Fruit fly (Drosophila melanogaster) whole organism, embryonic: Measurements from ENCODE around the gene SerRS-m.

Experiments used
- Aef1 ChIP-seq: fragments of 200-800 bp; sonication (Bioruptor generic); IDR thresholded peaks from 3 replicates; pipeline ENCODE4 v1.3.6; 2022; ENCODE audit warnings: missing biosample characterization, missing genetic modification characterization
- CG10565 ChIP-seq: fragments of 200-800 bp; sonication (Bioruptor generic); optimal IDR thresholded peaks from 3 replicates; lab custom pipeline; 2016; ENCODE audit warnings: missing biosample characterization, mild to moderate bottlenecking, missing genetic modification characterization
- CG10979 ChIP-seq: fragments of 200-800 bp; sonication (Bioruptor generic); optimal IDR thresholded peaks from 2 replicates; lab custom pipeline; 2018; ENCODE audit warnings: missing biosample characterization, mild to moderate bottlenecking, missing genetic modification characterization, moderate library complexity
- CG11247 ChIP-seq: fragments of 200-800 bp; sonication (Bioruptor generic); IDR thresholded peaks from 2 replicates; pipeline ENCODE4 v1.3.6; 2022; ENCODE audit warnings: missing biosample characterization, missing genetic modification characterization
- CG11504 ChIP-seq: fragments of 200-800 bp; sonication (Bioruptor generic); optimal IDR thresholded peaks from 3 replicates; lab custom pipeline; 2019; ENCODE audit warnings: missing biosample characterization, mild to moderate bottlenecking, missing genetic modification characterization, moderate library complexity
- CG14667 ChIP-seq: fragments of 200-800 bp; sonication (Bioruptor generic); IDR thresholded peaks from 2 replicates; pipeline ENCODE4 v1.3.6; 2022; ENCODE audit warnings: missing biosample characterization, missing genetic modification characterization
- CG14710 ChIP-seq: fragments of 200-800 bp; sonication (Bioruptor generic); optimal IDR thresholded peaks from 3 replicates; lab custom pipeline; 2019; ENCODE audit warnings: missing biosample characterization, mild to moderate bottlenecking, missing genetic modification characterization, moderate library complexity
- CG1832 ChIP-seq: fragments of 200-800 bp; sonication (Bioruptor generic); optimal IDR thresholded peaks from 2 replicates; lab custom pipeline; 2017; ENCODE audit warnings: missing biosample characterization, mild to moderate bottlenecking, missing genetic modification characterization, inconsistent platforms
- CG2116 ChIP-seq: fragments of 200-800 bp; sonication (Bioruptor generic); optimal IDR thresholded peaks from 3 replicates; lab custom pipeline; 2018; ENCODE audit warnings: missing biosample characterization, mild to moderate bottlenecking, missing genetic modification characterization
- CG32772 ChIP-seq: fragments of 200-800 bp; sonication (Bioruptor generic); IDR thresholded peaks from 2 replicates; pipeline ENCODE4 v1.3.6; 2022; ENCODE audit warnings: missing biosample characterization, missing genetic modification characterization
- CG34376 ChIP-seq: fragments of 200-800 bp; sonication (Bioruptor generic); optimal IDR thresholded peaks from 2 replicates; lab custom pipeline; 2018; ENCODE audit warnings: missing biosample characterization, mild to moderate bottlenecking, missing genetic modification characterization
- CG3726 ChIP-seq: fragments of 200-800 bp; sonication (Bioruptor generic); IDR thresholded peaks from 3 replicates; pipeline ENCODE4, ENCODE4 v1.3.6; 2022; ENCODE audit warnings: missing biosample characterization, missing genetic modification characterization
- CG4360 ChIP-seq: fragments of 200-800 bp; sonication (Bioruptor generic); IDR thresholded peaks from 2 replicates; pipeline ENCODE4 v1.3.6; 2022; ENCODE audit warnings: missing biosample characterization, missing genetic modification characterization
- CG4424 ChIP-seq: fragments of 200-800 bp; sonication (Bioruptor generic); optimal IDR thresholded peaks from 3 replicates; lab custom pipeline; 2016; ENCODE audit warnings: missing biosample characterization, missing genetic modification characterization
- CG4730 ChIP-seq: fragments of 200-800 bp; sonication (Bioruptor generic); IDR thresholded peaks from 2 replicates; pipeline ENCODE4 v1.3.6; 2022; ENCODE audit warnings: missing biosample characterization, missing genetic modification characterization
- CG5180 ChIP-seq: fragments of 200-800 bp; sonication (Bioruptor generic); optimal IDR thresholded peaks from 3 replicates; lab custom pipeline; 2017; ENCODE audit warnings: missing biosample characterization, missing genetic modification characterization, mild to moderate bottlenecking, moderate library complexity, missing genetic modification reagents
- CG8281 ChIP-seq: fragments of 200-800 bp; sonication (Bioruptor generic); optimal IDR thresholded peaks from 2 replicates; lab custom pipeline; 2018; ENCODE audit warnings: missing biosample characterization, mild to moderate bottlenecking, missing genetic modification characterization, moderate library complexity
- CG9215 ChIP-seq: fragments of 200-800 bp; sonication (Bioruptor generic); IDR thresholded peaks from 2 replicates; pipeline ENCODE4 v1.3.6; 2022; ENCODE audit warnings: missing biosample characterization, missing genetic modification characterization
- ERR ChIP-seq: fragments of 200-800 bp; sonication (Bioruptor generic); optimal IDR thresholded peaks from 2 replicates; lab custom pipeline; 2016; ENCODE audit warnings: missing biosample characterization, missing genetic modification characterization
- Fer2 ChIP-seq: fragments of 200-800 bp; sonication (Bioruptor generic); optimal IDR thresholded peaks from 2 replicates; lab custom pipeline; 2018; ENCODE audit warnings: missing biosample characterization, mild to moderate bottlenecking, missing genetic modification characterization, moderate library complexity
- Hey ChIP-seq: fragments of 200-800 bp; sonication (Bioruptor generic); optimal IDR thresholded peaks from 3 replicates; lab custom pipeline; 2018; ENCODE audit warnings: missing biosample characterization, mild to moderate bottlenecking, missing genetic modification characterization
- Med ChIP-seq: fragments of 200-800 bp; sonication (Bioruptor generic); peaks from one replicate; lab custom pipeline; 2016; ENCODE audit warnings: missing biosample characterization, missing genetic modification characterization, mild to moderate bottlenecking, inconsistent platforms, moderate library complexity
- Neu2 ChIP-seq: fragments of 200-800 bp; sonication (Bioruptor generic); optimal IDR thresholded peaks from 3 replicates; lab custom pipeline; 2016; ENCODE audit warnings: missing biosample characterization, missing genetic modification characterization, borderline replicate concordance
- NfI ChIP-seq: fragments of 200-800 bp; sonication (Bioruptor generic); optimal IDR thresholded peaks from 3 replicates; lab custom pipeline; 2018; ENCODE audit warnings: missing biosample characterization, mild to moderate bottlenecking, missing genetic modification characterization, moderate library complexity
- Ravus ChIP-seq: fragments of 200-800 bp; sonication (Bioruptor generic); IDR thresholded peaks from 2 replicates; pipeline ENCODE4 v1.3.6; 2022; ENCODE audit warnings: missing biosample characterization, missing genetic modification characterization
- Rfx ChIP-seq: fragments of 200-800 bp; sonication (Bioruptor generic); IDR thresholded peaks from 2 replicates; pipeline ENCODE4 v1.3.6; 2022; ENCODE audit warnings: missing biosample characterization, missing genetic modification characterization
- Sox100B ChIP-seq: fragments of 200-800 bp; sonication (Bioruptor generic); optimal IDR thresholded peaks from 3 replicates; lab custom pipeline; 2018; ENCODE audit warnings: missing biosample characterization, mild to moderate bottlenecking, missing genetic modification characterization
- Sry-δ ChIP-seq: fragments of 200-800 bp; sonication (Bioruptor generic); optimal IDR thresholded peaks from 2 replicates; lab custom pipeline; 2016; ENCODE audit warnings: missing biosample characterization, missing genetic modification characterization
- bowl ChIP-seq: fragments of 200-800 bp; sonication (Bioruptor generic); IDR thresholded peaks from 2 replicates; pipeline ENCODE4 v1.3.6; 2022; ENCODE audit warnings: missing biosample characterization, missing genetic modification characterization
- cad ChIP-seq: fragments of >200 bp; optimal IDR thresholded peaks from 2 replicates; lab custom pipeline; 2017; ENCODE audit warnings: missing biosample characterization, missing genetic modification characterization
- crol ChIP-seq: fragments of 200-800 bp; sonication (Bioruptor generic); IDR thresholded peaks from 2 replicates; pipeline ENCODE4 v1.3.6; 2022; ENCODE audit warnings: missing biosample characterization, missing genetic modification characterization
- dimm ChIP-seq: fragments of 200-800 bp; sonication (Bioruptor generic); IDR thresholded peaks from 2 replicates; pipeline ENCODE4 v1.3.6; 2022; ENCODE audit warnings: missing biosample characterization, missing genetic modification characterization
- eyg ChIP-seq: fragments of 200-800 bp; sonication (Bioruptor generic); optimal IDR thresholded peaks from 3 replicates; lab custom pipeline; 2016; ENCODE audit warnings: missing biosample characterization, missing genetic modification characterization
- gce ChIP-seq: fragments of 200-800 bp; sonication (Bioruptor generic); IDR thresholded peaks from 3 replicates; pipeline ENCODE4 v1.3.6; 2022; ENCODE audit warnings: missing biosample characterization, missing genetic modification characterization
- grn ChIP-seq: fragments of 200-800 bp; sonication (Bioruptor generic); optimal IDR thresholded peaks from 3 replicates; lab custom pipeline; 2017; ENCODE audit warnings: missing biosample characterization, missing genetic modification characterization
- gt ChIP-seq: fragments of 200-800 bp; sonication (Bioruptor generic); IDR thresholded peaks from 2 replicates; pipeline ENCODE4 v1.3.6; 2022; ENCODE audit warnings: missing biosample characterization, missing genetic modification characterization
- kah ChIP-seq: fragments of 200-800 bp; sonication (Bioruptor generic); optimal IDR thresholded peaks from 2 replicates; lab custom pipeline; 2018; ENCODE audit warnings: missing biosample characterization, mild to moderate bottlenecking, missing genetic modification characterization
- luna ChIP-seq: fragments of 200-800 bp; sonication (Bioruptor generic); optimal IDR thresholded peaks from 2 replicates; lab custom pipeline; 2016; ENCODE audit warnings: missing biosample characterization, missing genetic modification characterization
- pan ChIP-seq, 4 experiments: fragments of >200 bp in 3 of 4; fragments of 200-800 bp in 1 of 4; sonication (Bioruptor generic) in 1 of 4; optimal IDR thresholded peaks in 3 of 4; IDR thresholded peaks in 1 of 4; 2 replicates each; pipeline versions ENCODE4 v1.3.6 to Lab custom; 2017 to 2022; ENCODE audit warnings: missing biosample characterization in 2 of 4, missing genetic modification characterization in 2 of 4, mixed read lengths in 1 of 4
- pnt ChIP-seq: fragments of 200-800 bp; sonication (Bioruptor generic); optimal IDR thresholded peaks from 3 replicates; lab custom pipeline; 2016; ENCODE audit warnings: missing biosample characterization, missing genetic modification characterization
- run ChIP-seq: fragments of 200-800 bp; sonication (Bioruptor generic); optimal IDR thresholded peaks from 3 replicates; lab custom pipeline; 2018; ENCODE audit warnings: missing biosample characterization, mild to moderate bottlenecking, missing genetic modification characterization
- sd ChIP-seq: fragments of 200-800 bp; sonication (Bioruptor generic); optimal IDR thresholded peaks from 3 replicates; lab custom pipeline; 2018; ENCODE audit warnings: missing biosample characterization, mild to moderate bottlenecking, missing genetic modification characterization, moderate library complexity
- seq ChIP-seq: fragments of 200-800 bp; sonication (Bioruptor generic); IDR thresholded peaks from 2 replicates; pipeline ENCODE4 v1.3.6; 2022; ENCODE audit warnings: missing biosample characterization, missing genetic modification characterization
- sim ChIP-seq: fragments of 200-800 bp; sonication (Bioruptor generic); IDR thresholded peaks from 2 replicates; pipeline ENCODE4 v1.3.6; 2022; ENCODE audit warnings: missing biosample characterization, missing genetic modification characterization
- slbo ChIP-seq: fragments of 200-800 bp; sonication (Bioruptor generic); IDR thresholded peaks from 2 replicates; pipeline ENCODE4 v1.3.6; 2022; ENCODE audit warnings: missing biosample characterization, missing genetic modification characterization
- sqz ChIP-seq: fragments of 200-800 bp; sonication (Bioruptor generic); optimal IDR thresholded peaks from 3 replicates; lab custom pipeline; 2018; ENCODE audit warnings: missing biosample characterization, mild to moderate bottlenecking, missing genetic modification characterization
- sr ChIP-seq: fragments of 200-800 bp; sonication (Bioruptor generic); IDR thresholded peaks from 3 replicates; pipeline ENCODE4 v1.3.6; 2022; ENCODE audit warnings: missing biosample characterization, missing genetic modification characterization
- ttk ChIP-seq: fragments of 200-800 bp; sonication (Bioruptor generic); IDR thresholded peaks from 2 replicates; pipeline ENCODE4 v2.1.2; 2022; ENCODE audit warnings: missing biosample characterization, missing genetic modification characterization
- tx ChIP-seq: fragments of 200-800 bp; sonication (Bioruptor generic); optimal IDR thresholded peaks from 2 replicates; lab custom pipeline; 2016; ENCODE audit warnings: missing biosample characterization, missing genetic modification characterization
- unc-4 ChIP-seq: fragments of 200-800 bp; sonication (Bioruptor generic); IDR thresholded peaks from 2 replicates; pipeline ENCODE4 v1.3.6; 2022; ENCODE audit warnings: missing biosample characterization, missing genetic modification characterization; ENCODE audit not compliant: partially characterized antibody

The SerRS-m gene

DNA sequence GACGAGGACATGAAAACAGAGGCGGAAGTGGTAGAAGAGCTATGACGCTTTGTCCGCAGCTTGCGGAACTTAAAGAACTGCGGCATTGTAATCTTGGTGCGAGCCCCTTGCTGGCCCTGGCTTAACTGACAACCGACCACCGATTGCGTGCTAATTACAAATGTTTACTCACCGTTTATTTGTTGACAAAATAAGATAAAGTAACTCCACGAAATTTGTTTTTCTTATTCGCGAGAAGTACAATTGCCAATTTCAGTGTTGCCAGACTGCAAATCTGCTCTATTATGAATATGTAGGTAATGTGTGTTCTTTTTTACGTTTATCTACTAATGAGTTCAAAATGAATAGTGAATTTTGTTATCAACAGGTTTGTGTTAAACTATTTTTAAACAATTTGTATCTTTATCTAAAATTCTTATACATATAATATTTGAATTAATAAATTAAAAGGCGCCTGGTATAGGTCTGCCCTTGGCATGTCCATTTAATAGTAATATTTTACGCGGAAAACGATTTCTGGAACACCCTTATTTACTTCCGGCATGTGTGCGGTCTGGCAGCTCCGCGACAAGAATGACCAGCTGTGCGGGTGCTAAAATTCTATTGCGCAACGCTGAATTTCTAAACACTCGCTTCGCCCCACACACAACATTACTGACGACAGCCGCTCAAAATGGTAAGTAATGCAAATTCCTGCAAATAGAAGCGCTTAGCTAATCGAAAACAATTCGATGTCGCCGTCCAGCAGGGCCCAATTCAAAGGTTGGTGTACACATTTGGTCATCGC lies 16.4 kb downstream of the SerRS-m start, which contains the start of the genes Atg4b and Hibch (continued):
- TF ChIP-seq seq (GFP tag; lab: Robert Waterston, UW): peak; percentile 68
- TF ChIP-seq tx (GFP tag; lab: Kevin White, UChicago): peak; percentile 23
- peak; percentile 80 for TF ChIP-seq Aef1 (GFP tag; lab: Robert Waterston, UW)
- TF ChIP-seq CG1832 (GFP tag; lab: Kevin White, UChicago): no peak
- peak; percentile 65 for TF ChIP-seq CG11247 (GFP tag; lab: Robert Waterston, UW)
- TF ChIP-seq Neu2 (GFP tag; lab: Kevin White, UChicago): no peak
- TF ChIP-seq cad (GFP tag; lab: Kevin White, UChicago): no peak
- TF ChIP-seq pan (optimal IDR thresholded peaks at IDR 0.05; lab: Kevin White, UChicago): no peak
- peak in 1 of 2 experiments; percentile 83 for TF ChIP-seq pan (GFP tag; optimal IDR thresholded peaks at IDR 0.05 in 1 of 2, IDR thresholded peaks at IDR 0.05 in 1 of 2)
- peak; percentile 59; the same call in 1 of the 2 replicates for TF ChIP-seq gt (GFP tag; lab: Robert Waterston, UW)
- TF ChIP-seq CG4360 (GFP tag; lab: Robert Waterston, UW): no peak
- no peak for TF ChIP-seq luna (GFP tag; lab: Kevin White, UChicago)
- peak; percentile 31 for TF ChIP-seq Hey (tag; lab: Kevin White, UChicago)
- no peak for TF ChIP-seq CG8281 (tag; lab: Kevin White, UChicago)
- peak; percentile 74 for TF ChIP-seq CG4730 (GFP tag; lab: Robert Waterston, UW)
- 0 out of 2 replicates have a peak, but pooled peaks have one; percentile 13 for TF ChIP-seq Ravus (GFP tag; lab: Robert Waterston, UW)
- TF ChIP-seq CG14710 (tag; lab: Kevin White, UChicago): peak; percentile 91
- TF ChIP-seq sim (GFP tag; lab: Robert Waterston, UW): no peak
- peak; percentile 70 for TF ChIP-seq Med (GFP tag; lab: Kevin White, UChicago)
- TF ChIP-seq pnt (GFP tag; lab: Kevin White, UChicago): peak; percentile 41
- TF ChIP-seq sqz: no peak
- peak; percentile 86 for TF ChIP-seq CG9215 (GFP tag; lab: Robert Waterston, UW)
- no peak for TF ChIP-seq sr (GFP tag; lab: Robert Waterston, UW)
- peak; percentile 83 for TF ChIP-seq CG4424
- peak; percentile 89 for TF ChIP-seq Rfx (GFP tag; lab: Robert Waterston, UW)
- TF ChIP-seq unc-4 (GFP tag; lab: Robert Waterston, UW): no peak
- TF ChIP-seq CG11504 (tag; lab: Kevin White, UChicago): no peak
- TF ChIP-seq Fer2 (tag; lab: Kevin White, UChicago): peak; percentile 86
- TF ChIP-seq dimm (GFP tag; lab: Robert Waterston, UW): 0 out of 2 replicates have a peak, but pooled peaks have one; percentile 30
- peak; percentile 69 for TF ChIP-seq CG2116 (GFP tag; lab: Kevin White, UChicago)
- TF ChIP-seq CG5180 (GFP tag; lab: Kevin White, UChicago): no peak
- no peak for TF ChIP-seq eyg (GFP tag; lab: Kevin White, UChicago)
- TF ChIP-seq CG3726 (GFP tag; lab: Robert Waterston, UW): peak; percentile 69; the same call in 2 of the 3 replicates
- TF ChIP-seq sd: no peak
- peak; percentile 84 for TF ChIP-seq CG10979 (tag; lab: Kevin White, UChicago)
- peak; percentile 65 for TF ChIP-seq kah
- TF ChIP-seq CG34376: peak; percentile 82
- TF ChIP-seq ttk (GFP tag; lab: Robert Waterston, UW): peak; percentile 67
- no peak for TF ChIP-seq ERR (GFP tag; lab: Kevin White, UChicago)
- TF ChIP-seq CG32772 (GFP tag; lab: Robert Waterston, UW): peak; percentile 62
- no peak for TF ChIP-seq bowl (GFP tag; lab: Robert Waterston, UW)
- no peak for TF ChIP-seq gce
- TF ChIP-seq crol: no peak
- TF ChIP-seq Sry-δ (GFP tag; lab: Kevin White, UChicago): peak; percentile 8
- no peak for TF ChIP-seq CG10565
- TF ChIP-seq Sox100B: no peak
- TF ChIP-seq run (tag; lab: Kevin White, UChicago): no peak
- no peak for TF ChIP-seq grn (GFP tag; lab: Kevin White, UChicago)
- TF ChIP-seq CG14667 (GFP tag; lab: Robert Waterston, UW): peak; percentile 75
- peak; percentile 85 for TF ChIP-seq NfI (GFP tag; lab: Kevin White, UChicago)
- peak; percentile 91 for TF ChIP-seq slbo (GFP tag; lab: Robert Waterston, UW)
